Fruit fly (Drosophila melanogaster): Measurements from ENCODE around the gene CG33061.
A peak's percentile ranks its signal among the peaks of the same experiment; 100 is the strongest.

CG33061 gene

dm6 chr3L:16361200-16361815, 31.7 kb downstream of the CG33061 start:
- peak; percentile 18 for TF ChIP-seq CG4318 (GFP tag; optimal IDR thresholded peaks at IDR 0.05)
- peak; percentile 90 for TF ChIP-seq OdsH (GFP tag; optimal IDR thresholded peaks at IDR 0.05)
- peak; percentile 84 for TF ChIP-seq pdm3 (GFP tag; optimal IDR thresholded peaks at IDR 0.05)
- TF ChIP-seq CG6792 (GFP tag; optimal IDR thresholded peaks at IDR 0.05): peak; percentile 84
- peak; percentile 74 for TF ChIP-seq Met (GFP tag; optimal IDR thresholded peaks at IDR 0.05)
- TF ChIP-seq achi (GFP tag; optimal IDR thresholded peaks at IDR 0.05): peak; percentile 89
- peak; percentile 91 for TF ChIP-seq CG1621 (tag; optimal IDR thresholded peaks at IDR 0.05)
- peak; percentile 83 for TF ChIP-seq CG16779 (tag; optimal IDR thresholded peaks at IDR 0.05)
- peak; percentile 58 for TF ChIP-seq CG3919 (GFP tag; optimal IDR thresholded peaks at IDR 0.05)
- peak; percentile 89 for TF ChIP-seq svp (GFP tag)
- TF ChIP-seq acj6 (GFP tag; optimal IDR thresholded peaks at IDR 0.05): peak; percentile 92
- TF ChIP-seq Sox15 (GFP tag; optimal IDR thresholded peaks at IDR 0.05): peak; percentile 75
- peak; percentile 86 for TF ChIP-seq CG8632 (GFP tag; optimal IDR thresholded peaks at IDR 0.05)
- TF ChIP-seq salr (GFP tag; optimal IDR thresholded peaks at IDR 0.05): peak; percentile 79 to 86
- TF ChIP-seq eg (GFP tag; IDR thresholded peaks at IDR 0.05): 0 out of 3 replicates have a peak, but pooled peaks have one; percentile 25
- peak; percentile 21; the same call in 1 of the 2 replicates for TF ChIP-seq CG11294 (GFP tag; IDR thresholded peaks at IDR 0.05)
- TF ChIP-seq CG15336 (GFP tag; IDR thresholded peaks at IDR 0.05): peak; percentile 47; the same call in 1 of the 2 replicates
- peak; percentile 96 for TF ChIP-seq fd59A (GFP tag; optimal IDR thresholded peaks at IDR 0.05)
- TF ChIP-seq Eip78C (GFP tag): peak; percentile 96
- peak; percentile 95 for TF ChIP-seq spab (GFP tag; optimal IDR thresholded peaks at IDR 0.05)
- peak; percentile 71 for TF ChIP-seq CG32006 (GFP tag; optimal IDR thresholded peaks at IDR 0.05)
- TF ChIP-seq CG11762 (GFP tag; optimal IDR thresholded peaks at IDR 0.05; ENCODE audit: insufficient read depth): peak; percentile 70
- TF ChIP-seq CG9139 (GFP tag; optimal IDR thresholded peaks at IDR 0.05): peak; percentile 93
- peak; percentile 95 to 97 for TF ChIP-seq ss (GFP tag; optimal IDR thresholded peaks at IDR 0.05)
- peak; percentile 15 for TF ChIP-seq fd85E (GFP tag; optimal IDR thresholded peaks at IDR 0.05)
- no peak for TF ChIP-seq Gug (GFP tag; IDR thresholded peaks at IDR 0.05)
- peak; percentile 68 for TF ChIP-seq CG6854 (GFP tag; optimal IDR thresholded peaks at IDR 0.05)
- peak; percentile 27 for TF ChIP-seq Blimp-1 (GFP tag; optimal IDR thresholded peaks at IDR 0.05)
- peak; percentile 61 for TF ChIP-seq Hr39 (GFP tag; optimal IDR thresholded peaks at IDR 0.05)
- TF ChIP-seq CG34406 (GFP tag; optimal IDR thresholded peaks at IDR 0.05): peak; percentile 89
- TF ChIP-seq dsx (GFP tag; optimal IDR thresholded peaks at IDR 0.05; ENCODE audit: poor library complexity, severe bottlenecking): peak; percentile 95
- TF ChIP-seq CG11902 (GFP tag; optimal IDR thresholded peaks at IDR 0.05): peak; percentile 70
- TF ChIP-seq CG3032 (tag; optimal IDR thresholded peaks at IDR 0.05): peak; percentile 97
- peak; percentile 71 for TF ChIP-seq lz (GFP tag; optimal IDR thresholded peaks at IDR 0.05)
- TF ChIP-seq CG10669 (GFP tag; optimal IDR thresholded peaks at IDR 0.05): peak; percentile 89
- TF ChIP-seq CG6808 (GFP tag; optimal IDR thresholded peaks at IDR 0.05): peak; percentile 97
- peak; percentile 48 for TF ChIP-seq Hr4 (GFP tag; optimal IDR thresholded peaks at IDR 0.05)
- peak; percentile 89 for TF ChIP-seq Eip75B (GFP tag; optimal IDR thresholded peaks at IDR 0.05)
- TF ChIP-seq cyc (GFP tag; optimal IDR thresholded peaks at IDR 0.05): peak; percentile 70
- TF ChIP-seq CG8119 (GFP tag; IDR thresholded peaks at IDR 0.05): peak; percentile 72; the same call in 2 of the 3 replicates
- TF ChIP-seq Ets96B (tag; optimal IDR thresholded peaks at IDR 0.05): peak; percentile 96
- TF ChIP-seq CG8319 (GFP tag; optimal IDR thresholded peaks at IDR 0.05): peak; percentile 79
- TF ChIP-seq vri (GFP tag; optimal IDR thresholded peaks at IDR 0.05): peak; percentile 22
- TF ChIP-seq CG31627 (GFP tag; optimal IDR thresholded peaks at IDR 0.05): peak; percentile 58
- TF ChIP-seq topi (GFP tag; optimal IDR thresholded peaks at IDR 0.05): peak; percentile 79
- TF ChIP-seq dac (GFP tag; optimal IDR thresholded peaks at IDR 0.05): no peak
- peak; percentile 39 for TF ChIP-seq Lpt (GFP tag; optimal IDR thresholded peaks at IDR 0.05)
- TF ChIP-seq CG6163 (GFP tag; IDR thresholded peaks at IDR 0.05): peak; percentile 79
- peak; percentile 72 for TF ChIP-seq CG7368 (GFP tag; optimal IDR thresholded peaks at IDR 0.05)
- TF ChIP-seq esn (GFP tag; optimal IDR thresholded peaks at IDR 0.05): peak; percentile 80
- TF ChIP-seq CG6276 (GFP tag; optimal IDR thresholded peaks at IDR 0.05): no peak
